Worm (Caenorhabditis elegans): ENCODE results near the gene srg-64.

Gene srg-64

DNA sequence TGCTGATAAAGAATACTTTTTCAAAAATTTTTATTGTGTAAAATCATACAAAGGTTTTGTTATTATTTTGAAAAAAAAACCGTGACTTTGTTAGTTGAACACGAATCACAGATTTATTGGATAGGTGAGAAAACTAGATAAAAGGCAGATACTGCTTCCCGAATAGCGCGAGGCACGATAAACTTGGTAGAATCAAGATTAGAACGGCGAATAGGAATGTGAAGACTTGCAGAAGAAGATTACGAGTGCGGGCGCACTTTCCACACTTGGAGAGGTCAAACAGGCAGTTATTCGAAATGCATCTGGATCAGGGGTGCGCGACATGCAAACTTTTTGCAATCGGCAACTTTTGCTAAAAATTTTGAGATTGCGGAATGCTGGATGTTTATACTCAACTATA is 27.2 kb downstream of the srg-64 start:
- TF ChIP-seq ztf-29 (GFP tag; IDR thresholded peaks at IDR 0.05) (no peak), klf-2 (GFP tag; conservative IDR thresholded peaks at IDR 0.05) (no peak), tab-1 (GFP tag; IDR thresholded peaks at IDR 0.05) (no peak), flt-1 (GFP tag; IDR thresholded peaks at IDR 0.05) (no peak), ztf-23 (GFP tag; IDR thresholded peaks at IDR 0.05) (no peak), ref-1 (GFP tag; conservative IDR thresholded peaks at IDR 0.05) (no peak), T22C8.4 (GFP tag; IDR thresholded peaks at IDR 0.05) (no peak), med-1 (GFP tag; optimal IDR thresholded peaks at IDR 0.05; ENCODE audit: insufficient read depth) (no peak), cog-1 (tag; optimal IDR thresholded peaks at IDR 0.05) (no peak)

DNA sequence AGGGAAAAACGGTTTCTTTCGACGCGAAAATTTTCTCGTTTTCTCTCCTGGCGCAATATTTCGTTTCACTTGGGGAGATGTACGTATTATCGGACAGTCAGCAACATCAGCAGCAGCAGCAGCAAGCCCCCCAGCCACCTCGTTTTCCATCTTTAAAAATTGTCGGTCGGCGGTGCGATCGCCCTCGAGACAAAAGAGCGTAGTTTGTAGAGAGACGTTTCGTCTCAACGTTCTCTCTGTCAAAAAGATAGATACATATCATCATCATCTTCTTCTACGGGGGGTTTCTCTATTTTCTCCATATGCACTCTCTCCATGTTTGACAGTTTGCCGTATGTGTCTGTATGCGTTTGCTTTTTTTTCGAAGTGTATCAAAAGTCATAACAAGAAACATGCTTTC is 30.8 kb downstream of the srg-64 start:
- no peak for TF ChIP-seq flt-1 (GFP tag; IDR thresholded peaks at IDR 0.05)
- TF ChIP-seq med-1 (GFP tag; optimal IDR thresholded peaks at IDR 0.05; ENCODE audit: insufficient read depth) = no peak
- no peak for TF ChIP-seq ref-1 (GFP tag; conservative IDR thresholded peaks at IDR 0.05)
- no peak for TF ChIP-seq ztf-23 (GFP tag; IDR thresholded peaks at IDR 0.05)
- no peak for TF ChIP-seq cog-1 (tag; optimal IDR thresholded peaks at IDR 0.05)
- TF ChIP-seq T22C8.4 (GFP tag; IDR thresholded peaks at IDR 0.05) = no peak
- no peak for TF ChIP-seq klf-2 (GFP tag; conservative IDR thresholded peaks at IDR 0.05)
- TF ChIP-seq ztf-29 (GFP tag; IDR thresholded peaks at IDR 0.05) = no peak
- TF ChIP-seq tab-1 (GFP tag; IDR thresholded peaks at IDR 0.05) = no peak

DNA sequence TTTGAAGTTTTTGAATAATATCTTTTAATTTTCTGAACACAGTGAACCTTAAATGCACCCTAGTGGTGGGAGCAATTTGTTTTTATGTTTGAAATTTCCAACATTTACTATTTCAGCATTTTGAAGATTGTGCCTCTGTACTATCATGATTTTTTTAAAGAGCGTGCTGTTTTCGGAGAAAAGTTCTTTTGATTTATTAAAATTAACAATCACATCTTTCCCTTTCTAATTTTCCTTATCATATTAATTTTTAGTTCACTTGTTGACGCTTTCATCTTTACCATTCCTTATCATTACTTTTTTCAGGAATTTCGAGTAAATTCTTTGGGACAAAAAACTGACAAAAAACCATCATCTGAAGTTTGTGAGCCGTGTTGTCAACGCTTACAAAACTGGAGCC is 32.5 kb downstream of the srg-64 start, which contains the start of gene nhr-48:
nhr-48 (plus strand) TSS at position 301 of the 400 bp plus-strand sequence.
- TF ChIP-seq cog-1 (tag; optimal IDR thresholded peaks at IDR 0.05) (no peak), ref-1 (GFP tag; conservative IDR thresholded peaks at IDR 0.05) (no peak), tab-1 (GFP tag; IDR thresholded peaks at IDR 0.05) (no peak), klf-2 (GFP tag; conservative IDR thresholded peaks at IDR 0.05) (no peak), ztf-23 (GFP tag; IDR thresholded peaks at IDR 0.05) (no peak), ztf-29 (GFP tag; IDR thresholded peaks at IDR 0.05) (no peak), med-1 (GFP tag; optimal IDR thresholded peaks at IDR 0.05; ENCODE audit: insufficient read depth) (no peak), T22C8.4 (GFP tag; IDR thresholded peaks at IDR 0.05) (no peak), flt-1 (GFP tag; IDR thresholded peaks at IDR 0.05) (no peak)

DNA sequence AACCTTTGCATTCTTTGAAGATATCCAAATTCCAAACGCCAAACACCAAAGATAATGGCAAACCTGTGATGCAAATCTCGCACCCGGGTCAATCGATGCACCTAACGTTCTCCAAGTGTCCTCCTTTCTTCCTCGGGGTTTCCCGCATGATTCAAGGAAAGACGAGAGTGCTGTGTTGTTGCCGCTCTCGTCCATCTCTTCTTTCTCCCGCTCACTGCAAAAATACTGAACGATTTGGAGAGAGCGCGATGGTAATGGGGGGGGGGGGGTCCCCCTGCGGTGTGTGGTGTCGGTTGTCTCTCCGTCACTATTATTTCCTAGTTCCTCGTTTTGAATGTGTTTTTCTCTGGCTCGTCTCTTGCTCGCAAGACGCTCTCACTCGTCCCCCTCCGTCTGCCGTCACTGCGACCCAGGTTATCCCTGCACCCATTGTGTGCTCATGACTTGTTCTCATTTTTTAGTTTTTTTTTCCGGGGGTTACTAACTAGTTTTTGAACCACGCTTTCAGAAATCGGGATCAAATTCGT is 33.0 kb downstream of the srg-64 start:
- TF ChIP-seq ref-1 (GFP tag; conservative IDR thresholded peaks at IDR 0.05) (no peak), ztf-23 (GFP tag; IDR thresholded peaks at IDR 0.05) (no peak), cog-1 (tag; optimal IDR thresholded peaks at IDR 0.05) (peak; percentile 79), ztf-29 (GFP tag; IDR thresholded peaks at IDR 0.05) (no peak), tab-1 (GFP tag; IDR thresholded peaks at IDR 0.05) (peak; percentile 75), med-1 (GFP tag; optimal IDR thresholded peaks at IDR 0.05; ENCODE audit: insufficient read depth) (no peak), flt-1 (GFP tag; IDR thresholded peaks at IDR 0.05) (peak; percentile 79; the same call in 1 of the 2 replicates), T22C8.4 (GFP tag; IDR thresholded peaks at IDR 0.05) (no peak), klf-2 (GFP tag; conservative IDR thresholded peaks at IDR 0.05) (no peak)

DNA sequence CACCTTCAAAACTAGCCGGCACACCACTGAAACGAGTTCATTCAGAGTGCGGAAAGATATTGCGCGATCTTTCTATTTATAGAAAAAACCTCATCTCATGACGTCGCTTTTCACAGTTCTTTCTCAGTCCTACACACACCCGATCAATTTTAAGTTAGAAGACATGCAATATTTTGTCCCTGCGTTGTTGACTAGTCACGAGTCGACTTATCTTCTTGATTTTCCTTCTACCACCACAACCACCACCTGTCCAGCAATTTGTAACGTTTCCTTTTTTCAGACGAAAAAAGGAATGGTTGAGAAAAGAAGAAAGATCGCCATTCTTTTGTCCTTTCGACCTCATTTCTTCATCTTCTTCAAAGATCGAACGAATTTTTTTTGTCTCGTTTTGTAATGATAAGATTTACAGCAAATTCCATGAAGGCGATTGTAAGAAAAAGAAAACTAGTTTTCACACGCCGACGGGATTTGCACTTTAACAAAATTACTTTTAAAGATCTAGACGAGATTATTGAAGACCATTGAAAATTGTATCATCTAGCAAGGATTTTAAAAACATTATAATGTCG is 34.2 kb downstream of the srg-64 start:
- TF ChIP-seq cog-1 (tag; optimal IDR thresholded peaks at IDR 0.05) = no peak
- TF ChIP-seq ztf-29 (GFP tag; IDR thresholded peaks at IDR 0.05) = no peak
- no peak for TF ChIP-seq ref-1 (GFP tag; conservative IDR thresholded peaks at IDR 0.05)
- TF ChIP-seq flt-1 (GFP tag; IDR thresholded peaks at IDR 0.05) = no peak
- TF ChIP-seq T22C8.4 (GFP tag; IDR thresholded peaks at IDR 0.05) = no peak
- TF ChIP-seq med-1 (GFP tag; optimal IDR thresholded peaks at IDR 0.05; ENCODE audit: insufficient read depth) = no peak
- TF ChIP-seq ztf-23 (GFP tag; IDR thresholded peaks at IDR 0.05) = no peak
- no peak for TF ChIP-seq tab-1 (GFP tag; IDR thresholded peaks at IDR 0.05)
- no peak for TF ChIP-seq klf-2 (GFP tag; conservative IDR thresholded peaks at IDR 0.05)

DNA sequence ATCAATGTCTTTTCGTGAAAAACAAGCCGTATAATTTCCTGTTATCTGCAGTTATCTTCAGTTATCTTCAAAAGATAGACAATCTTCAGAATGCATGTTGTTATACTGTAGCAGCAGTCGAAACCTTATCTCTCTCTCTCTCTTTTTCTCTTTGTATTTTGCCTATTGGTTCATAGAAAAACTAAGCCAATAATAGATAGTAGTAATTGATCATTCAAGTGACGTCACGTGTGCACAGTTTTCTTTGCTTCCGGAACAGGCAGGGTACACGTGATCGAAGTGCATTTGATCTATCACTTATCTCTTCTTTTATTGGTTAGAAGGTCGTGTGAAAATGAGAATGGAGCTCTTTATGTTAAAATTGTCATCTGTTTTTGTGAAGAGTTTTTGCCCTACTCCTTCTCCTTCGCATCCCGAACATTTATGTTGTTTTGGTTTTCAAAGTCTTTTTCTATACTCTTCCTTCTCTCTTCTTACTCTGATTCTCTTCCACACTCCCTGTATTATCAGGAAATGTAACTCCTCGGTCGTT is 35.8 kb downstream of the srg-64 start:
- TF ChIP-seq klf-2 (GFP tag; conservative IDR thresholded peaks at IDR 0.05) = no peak
- TF ChIP-seq ztf-23 (GFP tag; IDR thresholded peaks at IDR 0.05) = no peak
- no peak for TF ChIP-seq flt-1 (GFP tag; IDR thresholded peaks at IDR 0.05)
- no peak for TF ChIP-seq tab-1 (GFP tag; IDR thresholded peaks at IDR 0.05)
- TF ChIP-seq T22C8.4 (GFP tag; IDR thresholded peaks at IDR 0.05) = no peak
- no peak for TF ChIP-seq cog-1 (tag; optimal IDR thresholded peaks at IDR 0.05)
- TF ChIP-seq med-1 (GFP tag; optimal IDR thresholded peaks at IDR 0.05; ENCODE audit: insufficient read depth) = no peak
- TF ChIP-seq ztf-29 (GFP tag; IDR thresholded peaks at IDR 0.05) = no peak
- no peak for TF ChIP-seq ref-1 (GFP tag; conservative IDR thresholded peaks at IDR 0.05)

DNA sequence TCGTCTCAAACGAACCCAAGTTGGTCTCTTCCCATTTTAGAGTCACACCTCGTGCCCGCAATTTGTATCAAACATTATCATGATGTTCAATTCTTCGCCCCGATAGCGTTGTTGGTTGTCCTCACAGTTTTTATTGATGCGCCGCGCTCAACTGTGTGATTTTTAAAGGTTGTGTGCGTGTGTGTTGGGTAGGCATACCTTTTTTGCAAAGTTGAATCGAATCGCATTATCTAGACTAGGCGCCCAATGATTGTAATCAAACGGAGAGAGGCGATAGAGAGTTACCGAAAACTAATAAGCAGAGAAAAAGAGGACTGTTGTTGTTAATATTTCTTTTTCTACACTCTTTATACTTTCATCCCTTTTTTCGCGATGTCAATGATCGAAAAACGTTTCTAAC is 40.2 kb downstream of the srg-64 start:
- TF ChIP-seq ztf-29 (GFP tag; IDR thresholded peaks at IDR 0.05) (no peak), T22C8.4 (GFP tag; IDR thresholded peaks at IDR 0.05) (no peak), cog-1 (tag; optimal IDR thresholded peaks at IDR 0.05) (no peak), med-1 (GFP tag; optimal IDR thresholded peaks at IDR 0.05; ENCODE audit: insufficient read depth) (no peak), klf-2 (GFP tag; conservative IDR thresholded peaks at IDR 0.05) (no peak), tab-1 (GFP tag; IDR thresholded peaks at IDR 0.05) (no peak), ref-1 (GFP tag; conservative IDR thresholded peaks at IDR 0.05) (no peak), flt-1 (GFP tag; IDR thresholded peaks at IDR 0.05) (no peak), ztf-23 (GFP tag; IDR thresholded peaks at IDR 0.05) (no peak)

DNA sequence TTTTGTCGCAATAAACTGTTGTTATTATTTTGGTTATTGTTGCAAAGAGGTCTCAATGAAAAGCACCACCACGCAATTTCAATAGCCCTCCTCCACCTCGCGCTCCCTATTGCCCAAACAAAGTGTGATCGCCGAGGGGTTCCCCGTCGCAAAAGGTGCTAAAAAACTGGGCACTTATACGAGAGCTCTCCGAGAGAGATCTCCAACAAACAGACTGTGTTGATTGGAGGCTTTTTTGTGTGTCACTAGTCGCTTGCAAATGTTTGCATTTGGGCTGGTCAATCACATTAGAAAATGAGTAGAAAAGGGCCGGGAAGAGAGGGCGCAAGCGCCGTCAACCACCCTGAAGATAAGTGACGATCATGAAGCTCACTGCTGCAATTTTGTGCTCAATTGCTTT is 44.0 kb downstream of the srg-64 start, which contains the start of gene ZK662.2:
ZK662.2 (plus strand) TSS at position 301 of the 400 bp plus-strand sequence.
- TF ChIP-seq tab-1 (GFP tag; IDR thresholded peaks at IDR 0.05) (no peak), ztf-23 (GFP tag; IDR thresholded peaks at IDR 0.05) (no peak), ztf-29 (GFP tag; IDR thresholded peaks at IDR 0.05) (no peak)

DNA sequence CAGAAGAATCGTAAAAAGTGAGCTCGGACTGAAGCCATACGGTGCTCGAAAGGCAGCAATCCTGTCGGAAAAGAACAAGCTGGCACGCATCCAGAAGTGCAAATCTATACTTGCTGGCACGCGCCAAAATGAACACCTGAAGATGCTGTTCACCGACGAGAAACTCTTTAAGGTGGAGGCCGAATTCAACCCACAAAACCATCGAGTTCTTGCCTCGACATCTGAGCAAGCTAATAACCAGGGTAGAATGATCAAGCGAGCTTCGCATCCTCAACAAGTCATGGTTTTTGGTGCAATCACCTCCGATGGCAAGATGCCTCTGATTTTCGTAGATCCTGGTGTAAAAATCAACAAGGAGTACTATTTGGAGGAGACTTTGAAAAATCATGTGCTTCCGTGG is 47.0 kb downstream of the srg-64 start:
- no peak for TF ChIP-seq tab-1 (GFP tag; IDR thresholded peaks at IDR 0.05)
- no peak for TF ChIP-seq cog-1 (tag; optimal IDR thresholded peaks at IDR 0.05)
- TF ChIP-seq ztf-23 (GFP tag; IDR thresholded peaks at IDR 0.05) = no peak
- no peak for TF ChIP-seq flt-1 (GFP tag; IDR thresholded peaks at IDR 0.05)
- TF ChIP-seq klf-2 (GFP tag; conservative IDR thresholded peaks at IDR 0.05) = no peak
- no peak for TF ChIP-seq T22C8.4 (GFP tag; IDR thresholded peaks at IDR 0.05)
- no peak for TF ChIP-seq med-1 (GFP tag; optimal IDR thresholded peaks at IDR 0.05; ENCODE audit: insufficient read depth)
- no peak for TF ChIP-seq ref-1 (GFP tag; conservative IDR thresholded peaks at IDR 0.05)
- TF ChIP-seq ztf-29 (GFP tag; IDR thresholded peaks at IDR 0.05) = no peak
